Worm (Caenorhabditis elegans): ENCODE results near the gene R10D12.13.

The R10D12.13 gene

DNA sequence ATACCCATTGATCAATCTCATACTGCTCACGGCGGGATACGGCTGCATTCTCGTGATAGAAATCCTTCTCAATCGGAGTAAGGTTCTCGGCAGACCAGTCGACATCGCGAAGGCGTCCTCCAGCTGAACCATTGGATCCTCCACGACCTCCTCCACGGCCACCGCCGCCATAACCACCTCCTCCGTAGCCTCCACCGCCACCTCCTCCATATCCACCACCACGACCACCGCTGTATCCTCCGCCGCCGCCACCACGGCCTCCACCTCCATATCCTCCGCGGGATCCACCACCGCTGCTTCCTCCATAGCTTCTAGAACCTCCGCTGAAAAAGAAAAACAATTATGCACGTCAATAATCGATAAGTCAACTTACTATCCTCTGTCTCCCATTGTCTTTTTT lies 49.2 kb downstream of the R10D12.13 start:
- TF ChIP-seq ref-1 (GFP tag; conservative IDR thresholded peaks at IDR 0.05) = no peak
- no peak for TF ChIP-seq klf-2 (GFP tag; conservative IDR thresholded peaks at IDR 0.05)
- TF ChIP-seq cog-1 (tag; optimal IDR thresholded peaks at IDR 0.05) = no peak
- no peak for TF ChIP-seq ztf-29 (GFP tag; IDR thresholded peaks at IDR 0.05)
- 0 out of 2 replicates have a peak, but pooled peaks have one; percentile 18 for TF ChIP-seq flt-1 (GFP tag; IDR thresholded peaks at IDR 0.05)
- TF ChIP-seq ztf-23 (GFP tag; IDR thresholded peaks at IDR 0.05) = 0 out of 2 replicates have a peak, but pooled peaks have one; percentile 33
- TF ChIP-seq med-1 (GFP tag; optimal IDR thresholded peaks at IDR 0.05; ENCODE audit: insufficient read depth) = no peak

- TF ChIP-seq ztf-29 (GFP tag; IDR thresholded peaks at IDR 0.05) (no peak), cog-1 (tag; optimal IDR thresholded peaks at IDR 0.05) (peak; percentile 20), klf-2 (GFP tag; conservative IDR thresholded peaks at IDR 0.05) (no peak)
These were observed 49.9 kb downstream of the R10D12.13 start, which contains the start of the genes ddx-17 and aip-1 for ce11 chrV:14012002-14012554. ddx-17 (minus strand) TSS chrV:14012052. aip-1 (plus strand) TSS chrV:14012333.

Data from whole organism, midembryonic.